Worm (Caenorhabditis elegans) whole organism, early embryonic: ENCODE measurements around the gene glo-1.

Source experiments
- B0310.2 ChIP-seq: sonication (generic microtip); optimal IDR thresholded peaks from 2 replicates; lab custom pipeline; 2016; ENCODE audit warnings: mild to moderate bottlenecking, missing genetic modification characterization, missing compliant biosample characterization
- F13C5.2 ChIP-seq: sonication (generic microtip); optimal IDR thresholded peaks from 2 replicates; lab custom pipeline; 2017; ENCODE audit warnings: mild to moderate bottlenecking, missing genetic modification characterization, inconsistent platforms, missing compliant biosample characterization
- aly-1 ChIP-seq: sonication (generic microtip); optimal IDR thresholded peaks from 2 replicates; lab custom pipeline; 2016; ENCODE audit warnings: missing genetic modification characterization, missing compliant biosample characterization
- ama-1 ChIP-seq: fragments of 150-350 bp; optimal IDR thresholded peaks from 2 replicates; lab custom pipeline; 2014
- ceh-13 ChIP-seq: fragments of 200-800 bp; sonication (Bioruptor generic); optimal IDR thresholded peaks from 2 replicates; lab custom pipeline; 2018; ENCODE audit warnings: mild to moderate bottlenecking, missing genetic modification characterization, missing compliant biosample characterization
- ceh-36 ChIP-seq: sonication (generic microtip); optimal IDR thresholded peaks from 2 replicates; lab custom pipeline; 2016; ENCODE audit warnings: missing genetic modification characterization, inconsistent platforms, missing compliant biosample characterization
- ets-7 ChIP-seq: sonication (generic microtip); optimal IDR thresholded peaks from 2 replicates; lab custom pipeline; 2016; ENCODE audit warnings: missing genotype, missing genetic modification characterization, missing compliant biosample characterization
- flt-1 ChIP-seq: fragments of 200-800 bp; sonication (Bioruptor generic); IDR thresholded peaks from 2 replicates; pipeline ENCODE4 v1.3.6; 2022; ENCODE audit warnings: missing genetic modification characterization, missing compliant biosample characterization
- hmbx-1 ChIP-seq: sonication (generic microtip); optimal IDR thresholded peaks from 2 replicates; lab custom pipeline; 2016; ENCODE audit warnings: mild to moderate bottlenecking, missing genetic modification characterization, missing compliant biosample characterization
- hmg-4 ChIP-seq: fragments of 200-800 bp; sonication (Bioruptor generic); optimal IDR thresholded peaks from 2 replicates; lab custom pipeline; 2018; ENCODE audit warnings: mild to moderate bottlenecking, missing genetic modification characterization, missing compliant biosample characterization
- hnd-1 ChIP-seq: sonication (generic microtip); optimal IDR thresholded peaks from 2 replicates; lab custom pipeline; 2016; ENCODE audit warnings: missing genetic modification characterization, missing compliant biosample characterization
- pes-1 ChIP-seq: fragments of 200-800 bp; sonication (Bioruptor generic); IDR thresholded peaks from 2 replicates; pipeline ENCODE4 v1.3.6; 2022; ENCODE audit warnings: missing genetic modification reagents, missing genetic modification characterization, missing compliant biosample characterization
- scrt-1 ChIP-seq: fragments of 200-800 bp; sonication (Bioruptor generic); IDR thresholded peaks from 2 replicates; pipeline ENCODE4 v1.3.6; 2022; ENCODE audit warnings: missing genetic modification characterization, missing compliant biosample characterization
- sea-1 ChIP-seq: fragments of 200-800 bp; sonication (Bioruptor generic); conservative IDR thresholded peaks from 2 replicates; pipeline ENCODE4 v1.3.6; 2022; ENCODE audit warnings: missing genetic modification characterization, missing compliant biosample characterization
- tbx-11 ChIP-seq: fragments of 200-800 bp; sonication (Bioruptor generic); IDR thresholded peaks from 2 replicates; pipeline ENCODE4 v1.3.6; 2022; ENCODE audit warnings: missing genetic modification characterization, missing compliant biosample characterization
- tbx-37 ChIP-seq: fragments of 200-800 bp; sonication (Bioruptor generic); conservative IDR thresholded peaks from 2 replicates; pipeline ENCODE4 v1.3.6; 2022; ENCODE audit warnings: missing genetic modification reagents, missing genetic modification characterization, missing compliant biosample characterization
- tra-4 ChIP-seq: sonication (generic microtip); optimal IDR thresholded peaks from 2 replicates; lab custom pipeline; 2017; ENCODE audit warnings: missing genetic modification characterization, missing compliant biosample characterization

glo-1 gene

ce11 chrX:9872554-9872953, 9.5 kb downstream of the glo-1 start, which contains the start of gene R07B1.8:
Gene R07B1.8 (minus strand): TSS chrX:9872654.
- no peak for TF ChIP-seq F13C5.2 (tag; lab: Kevin White, UChicago)
- no peak for TF ChIP-seq sea-1 (GFP tag; lab: Robert Waterston, UW)
- no peak for TF ChIP-seq tbx-11
- no peak for TF ChIP-seq tbx-37 (GFP tag; lab: Robert Waterston, UW)
- no peak for TF ChIP-seq flt-1
- no peak for TF ChIP-seq hmbx-1 (tag; lab: Kevin White, UChicago)
- no peak for TF ChIP-seq ceh-13 (GFP tag; lab: Kevin White, UChicago)
- no peak for TF ChIP-seq ets-7
- TF ChIP-seq tra-4 (tag; lab: Kevin White, UChicago), result no peak
- no peak for TF ChIP-seq B0310.2 (tag; lab: Kevin White, UChicago)
- TF ChIP-seq ama-1 (lab: Kevin White, UChicago), result no peak
- no peak for TF ChIP-seq scrt-1 (GFP tag; lab: Robert Waterston, UW)
- TF ChIP-seq hnd-1 (tag; lab: Kevin White, UChicago), result no peak
- TF ChIP-seq pes-1 (GFP tag; lab: Robert Waterston, UW), result no peak
- TF ChIP-seq hmg-4 (GFP tag; lab: Kevin White, UChicago), result no peak
- TF ChIP-seq ceh-36 (tag; lab: Kevin White, UChicago), result no peak

- TF ChIP-seq scrt-1 (GFP tag; lab: Robert Waterston, UW), result no peak
Observed at ce11 chrX:9869522-9869921, 12.5 kb downstream of the glo-1 start, which contains the start of gene R07B1.13. Gene R07B1.13 (plus strand): TSS chrX:9869822.

ce11 chrX:9868820-9869219, 13.2 kb downstream of the glo-1 start, which contains the start of gene R07B1.7:
Gene R07B1.7 (plus strand): TSS chrX:9869120.
- no peak for TF ChIP-seq ama-1 (lab: Kevin White, UChicago)
- TF ChIP-seq flt-1, result no peak
- TF ChIP-seq tra-4 (tag; lab: Kevin White, UChicago), result no peak
- TF ChIP-seq sea-1 (GFP tag; lab: Robert Waterston, UW), result no peak
- no peak for TF ChIP-seq tbx-37 (GFP tag; lab: Robert Waterston, UW)
- TF ChIP-seq aly-1 (tag; lab: Kevin White, UChicago), result no peak
- TF ChIP-seq hnd-1 (tag; lab: Kevin White, UChicago), result no peak
- no peak for TF ChIP-seq B0310.2 (tag; lab: Kevin White, UChicago)
- TF ChIP-seq pes-1 (GFP tag; lab: Robert Waterston, UW), result no peak
- TF ChIP-seq hmg-4 (GFP tag; lab: Kevin White, UChicago), result no peak
- no peak for TF ChIP-seq scrt-1 (GFP tag; lab: Robert Waterston, UW)
- no peak for TF ChIP-seq ets-7
- no peak for TF ChIP-seq ceh-13 (GFP tag; lab: Kevin White, UChicago)
- no peak for TF ChIP-seq ceh-36 (tag; lab: Kevin White, UChicago)
- TF ChIP-seq hmbx-1 (tag; lab: Kevin White, UChicago), result no peak
- no peak for TF ChIP-seq tbx-11

ce11 chrX:9866355-9866754, 15.7 kb downstream of the glo-1 start, which contains the start of gene R07B1.6:
Gene R07B1.6 (plus strand): TSS chrX:9866655.
- no peak for TF ChIP-seq sea-1 (GFP tag; lab: Robert Waterston, UW)
- no peak for TF ChIP-seq scrt-1 (GFP tag; lab: Robert Waterston, UW)
- no peak for TF ChIP-seq ets-7
- no peak for TF ChIP-seq hmbx-1 (tag; lab: Kevin White, UChicago)
- TF ChIP-seq ceh-36 (tag; lab: Kevin White, UChicago), result no peak
- TF ChIP-seq aly-1 (tag; lab: Kevin White, UChicago), result no peak
- no peak for TF ChIP-seq B0310.2 (tag; lab: Kevin White, UChicago)
- no peak for TF ChIP-seq F13C5.2 (tag; lab: Kevin White, UChicago)
- TF ChIP-seq tbx-11, result no peak
- no peak for TF ChIP-seq ceh-13 (GFP tag; lab: Kevin White, UChicago)
- no peak for TF ChIP-seq hnd-1 (tag; lab: Kevin White, UChicago)
- no peak for TF ChIP-seq tbx-37 (GFP tag; lab: Robert Waterston, UW)
- TF ChIP-seq flt-1, result no peak
- TF ChIP-seq ama-1 (lab: Kevin White, UChicago), result no peak
- TF ChIP-seq hmg-4 (GFP tag; lab: Kevin White, UChicago), result no peak
- TF ChIP-seq tra-4 (tag; lab: Kevin White, UChicago), result no peak
- no peak for TF ChIP-seq pes-1 (GFP tag; lab: Robert Waterston, UW)

ce11 chrX:9862916-9863624, 18.9 kb downstream of the glo-1 start, which contains the start of the genes gst-36 and R07B1.5:
Gene gst-36 (minus strand): TSS chrX:9862960.
Gene R07B1.5 (plus strand): TSS chrX:9863580.
- no peak for TF ChIP-seq tra-4 (tag; lab: Kevin White, UChicago)
- TF ChIP-seq B0310.2 (tag; lab: Kevin White, UChicago), result no peak
- no peak for TF ChIP-seq scrt-1 (GFP tag; lab: Robert Waterston, UW)
- no peak for TF ChIP-seq aly-1 (tag; lab: Kevin White, UChicago)
- TF ChIP-seq ceh-36 (tag; lab: Kevin White, UChicago), result no peak
- no peak for TF ChIP-seq tbx-11
- TF ChIP-seq ceh-13 (GFP tag; lab: Kevin White, UChicago), result no peak
- no peak for TF ChIP-seq pes-1 (GFP tag; lab: Robert Waterston, UW)
- no peak for TF ChIP-seq ets-7
- no peak for TF ChIP-seq flt-1
- TF ChIP-seq ama-1 (lab: Kevin White, UChicago), result no peak
- TF ChIP-seq tbx-37 (GFP tag; lab: Robert Waterston, UW), result no peak
- no peak for TF ChIP-seq F13C5.2 (tag; lab: Kevin White, UChicago)
- TF ChIP-seq sea-1 (GFP tag; lab: Robert Waterston, UW), result no peak
- no peak for TF ChIP-seq hnd-1 (tag; lab: Kevin White, UChicago)
- TF ChIP-seq hmg-4 (GFP tag; lab: Kevin White, UChicago), result no peak
- no peak for TF ChIP-seq hmbx-1 (tag; lab: Kevin White, UChicago)

- TF ChIP-seq B0310.2 (tag; lab: Kevin White, UChicago) (no peak), scrt-1 (GFP tag; lab: Robert Waterston, UW) (no peak), hmg-4 (GFP tag; lab: Kevin White, UChicago) (no peak), ama-1 (lab: Kevin White, UChicago) (no peak), ets-7 (no peak), tbx-37 (GFP tag; lab: Robert Waterston, UW) (no peak), flt-1 (no peak), hnd-1 (tag; lab: Kevin White, UChicago) (no peak), tra-4 (tag; lab: Kevin White, UChicago) (no peak), tbx-11 (no peak), hmbx-1 (tag; lab: Kevin White, UChicago) (no peak), aly-1 (tag; lab: Kevin White, UChicago) (no peak), pes-1 (GFP tag; lab: Robert Waterston, UW) (no peak), ceh-13 (GFP tag; lab: Kevin White, UChicago) (no peak)
Observed at ce11 chrX:9858069-9858468, 23.9 kb downstream of the glo-1 start, which contains the start of gene scav-5. Gene scav-5 (plus strand): TSS chrX:9858365.
